Worm (Caenorhabditis elegans) whole organism, young adult: Measurements from ENCODE around the gene Y32B12C.1.

Experiments
- F39B2.1 ChIP-seq: fragments of 200-800 bp; sonication (Bioruptor generic); IDR thresholded peaks from 2 replicates; pipeline ENCODE4 v1.3.6; 2022; ENCODE audit warnings: missing genetic modification reagents, missing genetic modification characterization, missing compliant biosample characterization
- F52B5.7 ChIP-seq: sonication (generic microtip); optimal IDR thresholded peaks from 2 replicates; lab custom pipeline; 2016; ENCODE audit warnings: mild to moderate bottlenecking, missing genetic modification characterization, missing compliant biosample characterization
- F57A8.1 ChIP-seq: fragments of 200-800 bp; sonication (Bioruptor generic); optimal IDR thresholded peaks from 2 replicates; lab custom pipeline; 2018; ENCODE audit warnings: mild to moderate bottlenecking, missing genetic modification characterization, moderate library complexity, missing compliant biosample characterization
- F57C9.4 ChIP-seq: sonication (generic microtip); optimal IDR thresholded peaks from 2 replicates; lab custom pipeline; 2017; ENCODE audit warnings: mild to moderate bottlenecking, missing genetic modification characterization, missing compliant biosample characterization
- K12H6.12 ChIP-seq: fragments of 200-800 bp; sonication (Bioruptor generic); optimal IDR thresholded peaks from 2 replicates; lab custom pipeline; 2018; ENCODE audit warnings: mild to moderate bottlenecking, missing genetic modification characterization, missing compliant biosample characterization
- Y95B8A.8 ChIP-seq: fragments of 200-800 bp; sonication (Bioruptor generic); IDR thresholded peaks from 2 replicates; pipeline ENCODE4 v1.3.6; 2022; ENCODE audit warnings: missing genetic modification reagents, missing genetic modification characterization, missing compliant biosample characterization
- ZK185.1 ChIP-seq: sonication (generic microtip); optimal IDR thresholded peaks from 2 replicates; lab custom pipeline; 2016; ENCODE audit warnings: mild to moderate bottlenecking, missing genetic modification characterization, missing compliant biosample characterization; ENCODE audit not compliant: poor library complexity, severe bottlenecking
- athp-1 ChIP-seq: sonication (generic microtip); optimal IDR thresholded peaks from 2 replicates; lab custom pipeline; 2017; ENCODE audit warnings: mild to moderate bottlenecking, missing genetic modification characterization, missing compliant biosample characterization
- bed-2 ChIP-seq: fragments of 200-800 bp; sonication (Bioruptor generic); IDR thresholded peaks from 2 replicates; pipeline ENCODE4 v1.3.6; 2022; ENCODE audit warnings: missing genetic modification reagents, missing genetic modification characterization, missing compliant biosample characterization
- cebp-2 ChIP-seq: fragments of 200-800 bp; sonication (Bioruptor generic); IDR thresholded peaks from 2 replicates; pipeline ENCODE4 v1.3.6; 2022; ENCODE audit warnings: missing genetic modification characterization, missing compliant biosample characterization
- ceh-27 ChIP-seq: fragments of 200-800 bp; sonication (Bioruptor generic); optimal IDR thresholded peaks from 2 replicates; lab custom pipeline; 2018; ENCODE audit warnings: mild to moderate bottlenecking, missing genetic modification characterization, moderate library complexity, missing compliant biosample characterization
- ceh-79 ChIP-seq: sonication (generic microtip); optimal IDR thresholded peaks from 2 replicates; lab custom pipeline; 2017; ENCODE audit warnings: mild to moderate bottlenecking, missing genetic modification characterization, missing compliant biosample characterization
- chd-7 ChIP-seq: sonication (generic microtip); optimal IDR thresholded peaks from 2 replicates; lab custom pipeline; 2016; ENCODE audit warnings: mild to moderate bottlenecking, missing genetic modification characterization, moderate library complexity, missing compliant biosample characterization
- dpff-1 ChIP-seq: sonication (generic microtip); optimal IDR thresholded peaks from 2 replicates; lab custom pipeline; 2017; ENCODE audit warnings: mild to moderate bottlenecking, missing genetic modification characterization, missing compliant biosample characterization
- dpl-1 ChIP-seq: fragments of 150-350 bp; optimal IDR thresholded peaks from 2 replicates; lab custom pipeline; 2014; ENCODE audit warnings: missing biosample characterization, missing genetic modification reagents, missing genetic modification characterization
- efl-1 ChIP-seq: fragments of 150-350 bp; optimal IDR thresholded peaks from 2 replicates; lab custom pipeline; 2014; ENCODE audit warnings: missing biosample characterization, missing genetic modification reagents, missing genetic modification characterization
- egl-44 ChIP-seq: fragments of 200-800 bp; sonication (Bioruptor generic); IDR thresholded peaks from 2 replicates; pipeline ENCODE4 v1.3.6; 2022; ENCODE audit warnings: missing genetic modification reagents, missing genetic modification characterization, missing compliant biosample characterization
- ets-4 ChIP-seq: fragments of 200-800 bp; sonication (Bioruptor generic); optimal IDR thresholded peaks from 2 replicates; lab custom pipeline; 2018; ENCODE audit warnings: mild to moderate bottlenecking, missing genetic modification characterization, missing compliant biosample characterization
- gei-17 ChIP-seq: fragments of 200-800 bp; sonication (Bioruptor generic); optimal IDR thresholded peaks from 2 replicates; lab custom pipeline; 2018; ENCODE audit warnings: mild to moderate bottlenecking, missing genetic modification characterization, missing compliant biosample characterization
- hmg-1.2 ChIP-seq: fragments of 200-800 bp; sonication (Bioruptor generic); IDR thresholded peaks from 2 replicates; pipeline ENCODE4 v1.3.6; 2022; ENCODE audit warnings: missing genetic modification reagents, missing genetic modification characterization, missing compliant biosample characterization
- hmg-20 ChIP-seq: fragments of 200-800 bp; sonication (Bioruptor generic); IDR thresholded peaks from 2 replicates; pipeline ENCODE4 v1.3.6; 2022; ENCODE audit warnings: missing genetic modification reagents, missing genetic modification characterization, missing compliant biosample characterization
- hrde-1 ChIP-seq: sonication (generic microtip); optimal IDR thresholded peaks from 2 replicates; lab custom pipeline; 2016; ENCODE audit warnings: missing genetic modification characterization, mild to moderate bottlenecking, missing compliant biosample characterization, moderate library complexity, missing genotype, missing genetic modification reagents, borderline replicate concordance
- hsf-1 ChIP-seq: fragments of 200-800 bp; sonication (Bioruptor generic); IDR thresholded peaks from 2 replicates; pipeline ENCODE4 v1.3.6; 2022; ENCODE audit warnings: missing genetic modification reagents, missing genetic modification characterization, missing compliant biosample characterization
- lin-54 ChIP-seq: fragments of 200-800 bp; sonication (Bioruptor generic); optimal IDR thresholded peaks from 2 replicates; lab custom pipeline; 2018; ENCODE audit warnings: mild to moderate bottlenecking, missing genetic modification characterization, missing compliant biosample characterization
- madf-10 ChIP-seq: sonication (generic microtip); optimal IDR thresholded peaks from 2 replicates; lab custom pipeline; 2016; ENCODE audit warnings: mild to moderate bottlenecking, missing genetic modification characterization, missing compliant biosample characterization
- madf-6 ChIP-seq: fragments of 200-800 bp; sonication (Bioruptor generic); IDR thresholded peaks from 2 replicates; pipeline ENCODE4 v1.3.6; 2022; ENCODE audit warnings: missing genetic modification reagents, missing genetic modification characterization, missing compliant biosample characterization
- mcd-1 ChIP-seq: fragments of 200-800 bp; sonication (Bioruptor generic); IDR thresholded peaks from 2 replicates; pipeline ENCODE4 v1.3.6; 2022; ENCODE audit warnings: missing genetic modification reagents, missing genetic modification characterization, missing compliant biosample characterization
- mel-28 ChIP-seq: sonication (generic microtip); optimal IDR thresholded peaks from 2 replicates; lab custom pipeline; 2016; ENCODE audit warnings: borderline replicate concordance, mild to moderate bottlenecking, missing genetic modification characterization, missing compliant biosample characterization
- nfya-1 ChIP-seq: sonication (generic microtip); optimal IDR thresholded peaks from 2 replicates; lab custom pipeline; 2017; ENCODE audit warnings: antibody characterized with exemption, missing compliant biosample characterization, missing genetic modification characterization, borderline replicate concordance; ENCODE audit not compliant: insufficient read depth
- nhr-179 ChIP-seq: sonication (generic microtip); optimal IDR thresholded peaks from 2 replicates; lab custom pipeline; 2016; ENCODE audit warnings: mild to moderate bottlenecking, missing genetic modification characterization, missing compliant biosample characterization
- nhr-27 ChIP-seq: fragments of 200-800 bp; sonication (Bioruptor generic); optimal IDR thresholded peaks from 2 replicates; lab custom pipeline; 2018; ENCODE audit warnings: mild to moderate bottlenecking, missing genetic modification characterization, moderate library complexity, missing compliant biosample characterization
- nhr-80 ChIP-seq: sonication (generic microtip); optimal IDR thresholded peaks from 2 replicates; lab custom pipeline; 2016; ENCODE audit warnings: missing genetic modification characterization, missing compliant biosample characterization
- pha-4 ChIP-seq: fragments of 150-350 bp; sonication (generic microtip); optimal IDR thresholded peaks from 2 replicates; lab custom pipeline; 2014; ENCODE audit warnings: missing biosample characterization, missing genetic modification reagents, missing genetic modification characterization
- sdz-38 ChIP-seq: sonication (generic microtip); optimal IDR thresholded peaks from 2 replicates; lab custom pipeline; 2016; ENCODE audit warnings: missing genotype, missing genetic modification characterization, missing compliant biosample characterization
- snpc-1.1 ChIP-seq: sonication (generic microtip); optimal IDR thresholded peaks from 2 replicates; lab custom pipeline; 2017; ENCODE audit warnings: missing genetic modification characterization, mild to moderate bottlenecking, missing compliant biosample characterization, antibody characterized with exemption, moderate library complexity, missing genotype, missing genetic modification reagents; ENCODE audit not compliant: insufficient read depth
- snpc-4 ChIP-seq, 5 experiments: fragments of 150-350 bp in 1 of 5; sonication (generic microtip) in 4 of 5; optimal IDR thresholded peaks; 2 replicates each; lab custom pipeline; 2014 to 2018; ENCODE audit warnings: missing genetic modification characterization in 5 of 5, missing biosample characterization in 3 of 5, antibody characterized with exemption in 2 of 5, mild to moderate bottlenecking in 2 of 5, missing compliant biosample characterization in 2 of 5, missing genotype in 2 of 5, moderate library complexity in 2 of 5, missing genetic modification reagents in 1 of 5
- tbx-9 ChIP-seq: sonication (generic microtip); optimal IDR thresholded peaks from 2 replicates; lab custom pipeline; 2016; ENCODE audit warnings: borderline replicate concordance, missing genetic modification characterization, inconsistent platforms, missing compliant biosample characterization
- tlf-1 ChIP-seq: fragments of 200-800 bp; sonication (Bioruptor generic); optimal IDR thresholded peaks from 2 replicates; lab custom pipeline; 2018; ENCODE audit warnings: mild to moderate bottlenecking, missing genetic modification characterization, missing compliant biosample characterization
- unc-62 ChIP-seq: fragments of 150-350 bp; optimal IDR thresholded peaks from 2 replicates; lab custom pipeline; 2014; ENCODE audit warnings: missing biosample characterization, missing genetic modification reagents, missing genetic modification characterization
- ztf-18 ChIP-seq: sonication (generic microtip); optimal IDR thresholded peaks from 2 replicates; lab custom pipeline; 2016; ENCODE audit warnings: missing genotype, mild to moderate bottlenecking, missing genetic modification characterization, missing compliant biosample characterization

The Y32B12C.1 gene

ce11 chrV:16582973-16583372 is 23.4 kb upstream of the Y32B12C.1 start, which contains the start of gene str-150:
Gene str-150, plus strand, starts transcription at chrV:16583273.
- TF ChIP-seq mcd-1 (GFP tag; lab: Robert Waterston, UW), result no peak
- no peak for TF ChIP-seq unc-62 (GFP tag; lab: Kevin White, UChicago)
- no peak for TF ChIP-seq chd-7 (tag; lab: Kevin White, UChicago)
- TF ChIP-seq dpff-1 (tag; lab: Kevin White, UChicago), result no peak
- no peak for TF ChIP-seq efl-1
- no peak for TF ChIP-seq F39B2.1 (GFP tag; lab: Robert Waterston, UW)
- TF ChIP-seq madf-10 (tag; lab: Kevin White, UChicago), result no peak
- TF ChIP-seq nhr-80 (tag; lab: Kevin White, UChicago), result no peak
- no peak for TF ChIP-seq Y95B8A.8
- no peak for TF ChIP-seq ets-4 (GFP tag; lab: Kevin White, UChicago)
- TF ChIP-seq madf-6 (GFP tag; lab: Robert Waterston, UW), result no peak
- no peak for TF ChIP-seq hsf-1 (GFP tag; lab: Robert Waterston, UW)
- TF ChIP-seq nhr-27 (tag; lab: Kevin White, UChicago), result no peak
- TF ChIP-seq snpc-4 (GFP tag; optimal IDR thresholded peaks at IDR 0.05; lab: Kevin White, UChicago), result no peak
- TF ChIP-seq snpc-4 (tag; optimal IDR thresholded peaks at IDR 0.05; lab: Kevin White, UChicago), result no peak

- TF ChIP-seq hmg-20 (no peak), hmg-1.2 (GFP tag; lab: Robert Waterston, UW) (no peak), pha-4 (no peak), dpl-1 (GFP tag; lab: Kevin White, UChicago) (no peak), nhr-80 (tag; lab: Kevin White, UChicago) (no peak), K12H6.12 (tag; lab: Kevin White, UChicago) (no peak), mel-28 (no peak), tlf-1 (GFP tag; lab: Kevin White, UChicago) (no peak), lin-54 (GFP tag; lab: Kevin White, UChicago) (no peak), athp-1 (tag; lab: Kevin White, UChicago) (no peak), egl-44 (GFP tag; lab: Robert Waterston, UW) (no peak)
Observed at ce11 chrV:16588428-16588827, 18.0 kb upstream of the Y32B12C.1 start, which contains the start of gene srw-73. Gene srw-73, minus strand, starts transcription at chrV:16588528.

- TF ChIP-seq snpc-4 (GFP tag; optimal IDR thresholded peaks at IDR 0.05; lab: Kevin White, UChicago) (no peak), snpc-4 (tag; optimal IDR thresholded peaks at IDR 0.05; lab: Kevin White, UChicago) (peak in 2 of 4 experiments; percentile 31 to 58), snpc-1.1 (tag; lab: Kevin White, UChicago) (no peak)
Observed at ce11 chrV:16589488-16589887, 16.9 kb upstream of the Y32B12C.1 start.

ce11 chrV:16591992-16592798 is 14.2 kb upstream of the Y32B12C.1 start, which contains the start of gene srh-269:
Gene srh-269, minus strand, starts transcription at chrV:16592042.
- peak; percentile 74 for TF ChIP-seq ZK185.1
- TF ChIP-seq gei-17 (GFP tag; lab: Kevin White, UChicago), result peak; percentile 51
- peak; percentile 93 for TF ChIP-seq chd-7 (tag; lab: Kevin White, UChicago)
- TF ChIP-seq ets-4 (GFP tag; lab: Kevin White, UChicago), result peak; percentile 91
- TF ChIP-seq hsf-1 (GFP tag; lab: Robert Waterston, UW), result peak; percentile 61; the same call in 1 of the 2 replicates
- TF ChIP-seq ztf-18 (tag; lab: Kevin White, UChicago), result peak; percentile 63
- no peak for TF ChIP-seq efl-1
- TF ChIP-seq cebp-2 (GFP tag; lab: Robert Waterston, UW), result peak; percentile 87; the same call in 1 of the 2 replicates
- peak; percentile 96 for TF ChIP-seq F52B5.7 (tag; lab: Kevin White, UChicago)
- TF ChIP-seq tbx-9 (tag; lab: Kevin White, UChicago), result peak; percentile 46
- no peak for TF ChIP-seq pha-4
- peak; percentile 43 for TF ChIP-seq F57C9.4 (tag; lab: Kevin White, UChicago)
- TF ChIP-seq ceh-27, result peak; percentile 56
- no peak for TF ChIP-seq bed-2 (GFP tag; lab: Robert Waterston, UW)
- TF ChIP-seq ceh-79 (tag; lab: Kevin White, UChicago), result peak; percentile 93
- TF ChIP-seq nhr-179 (tag; lab: Kevin White, UChicago), result no peak
- no peak for TF ChIP-seq F57A8.1
- TF ChIP-seq nfya-1 (tag; lab: Kevin White, UChicago), result no peak
- TF ChIP-seq hrde-1 (tag; lab: Kevin White, UChicago), result peak; percentile 7
- no peak for TF ChIP-seq sdz-38 (tag; lab: Kevin White, UChicago)
